Worm (Caenorhabditis elegans): Measurements from ENCODE around the gene met-2.

met-2 gene

DNA sequence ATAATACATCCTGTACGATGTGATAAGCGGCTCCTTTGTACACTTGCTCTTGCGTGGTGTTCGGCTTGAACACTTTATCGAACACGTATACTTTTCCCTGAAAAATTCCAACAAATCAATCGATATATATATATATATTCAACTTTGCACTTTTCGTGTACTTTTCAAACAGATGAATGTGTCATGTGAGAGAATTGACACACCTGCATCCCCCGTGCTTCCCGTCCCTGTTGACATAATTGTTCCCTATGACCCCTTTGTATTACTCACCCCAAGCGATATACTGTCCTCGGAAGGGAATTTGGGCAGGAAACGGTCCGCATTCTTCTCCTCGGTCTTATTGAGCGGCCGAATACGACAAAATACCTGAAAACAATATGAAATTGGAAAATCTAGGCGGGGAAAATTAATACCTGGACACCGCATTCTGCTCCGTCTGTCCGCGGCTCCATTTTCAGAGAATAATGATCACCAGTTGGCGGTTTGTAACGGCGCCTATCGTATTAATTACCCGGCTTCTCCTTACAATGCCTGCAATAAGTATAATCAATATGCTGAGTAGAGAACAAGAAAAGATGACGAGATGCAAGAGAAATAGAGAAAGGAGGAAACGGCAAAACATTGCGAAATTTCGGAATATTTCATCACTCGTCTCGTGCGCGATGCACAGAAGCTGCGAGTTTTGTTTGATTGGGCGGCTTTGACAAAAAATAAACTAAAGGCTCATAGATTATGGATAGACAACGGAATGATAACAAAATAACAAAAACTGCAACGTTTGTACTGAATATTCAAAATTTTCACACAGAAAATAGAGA lies 20.2 kb upstream of the met-2 start, which contains the start of gene unc-116 (continued):
- TF ChIP-seq gmeb-1 (tag; optimal IDR thresholded peaks at IDR 0.05) (no peak), aly-2 (tag; optimal IDR thresholded peaks at IDR 0.05) (no peak), ZK546.5 (tag; optimal IDR thresholded peaks at IDR 0.05) (no peak), ceh-82 (tag; optimal IDR thresholded peaks at IDR 0.05) (no peak)

DNA sequence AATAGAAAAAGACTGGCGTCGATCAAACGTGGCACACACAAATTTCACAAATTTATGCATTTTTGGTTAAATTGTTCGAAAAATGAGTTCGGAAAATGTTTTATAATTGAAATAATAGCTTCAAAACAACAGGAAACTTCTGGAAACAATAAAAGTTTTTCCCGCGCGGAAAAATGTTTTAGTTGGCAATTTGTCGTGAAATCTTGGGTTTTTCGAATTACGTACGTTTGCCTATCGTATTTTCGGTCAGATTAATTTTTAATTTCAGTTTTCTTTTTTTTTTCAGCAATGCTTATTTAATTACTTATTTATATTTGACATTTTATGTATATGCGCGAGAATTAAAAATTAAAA lies 19.7 kb upstream of the met-2 start:
- TF ChIP-seq skn-1 (tag; optimal IDR thresholded peaks at IDR 0.05), result no peak
- TF ChIP-seq egl-27 (tag; optimal IDR thresholded peaks at IDR 0.05), result no peak
- no peak for TF ChIP-seq dmd-4 (tag; optimal IDR thresholded peaks at IDR 0.05)
- TF ChIP-seq mbf-1 (tag; optimal IDR thresholded peaks at IDR 0.05), result no peak
- TF ChIP-seq nhr-10 (tag; optimal IDR thresholded peaks at IDR 0.05), result no peak
- TF ChIP-seq nhr-129 (tag; optimal IDR thresholded peaks at IDR 0.05), result no peak
- TF ChIP-seq sma-9 (GFP tag; optimal IDR thresholded peaks at IDR 0.05), result no peak
- TF ChIP-seq sma-9 (tag; optimal IDR thresholded peaks at IDR 0.05), result no peak
- no peak for TF ChIP-seq C34F6.9 (tag; optimal IDR thresholded peaks at IDR 0.05)

DNA sequence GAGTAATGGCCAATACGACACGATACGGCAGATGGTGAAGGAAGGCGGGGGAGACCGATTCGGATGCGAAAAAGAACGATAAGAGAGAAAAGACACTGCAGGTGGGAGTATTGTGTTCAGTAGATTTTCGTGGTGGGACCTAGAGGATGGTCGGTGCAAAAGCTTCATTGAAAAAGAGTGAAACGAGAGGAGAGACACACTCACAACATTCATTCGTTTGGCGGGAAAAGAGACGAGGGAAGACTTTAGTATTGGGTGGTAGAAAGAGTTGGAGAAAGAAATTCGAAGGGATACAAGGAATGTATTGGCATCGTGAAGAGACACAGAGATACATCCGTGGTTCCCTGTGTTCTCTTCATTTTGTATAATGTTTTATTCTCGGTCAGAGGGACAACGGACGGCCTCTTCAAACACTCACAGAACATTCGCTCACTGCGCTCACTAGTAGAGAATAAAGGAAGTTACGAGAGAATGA lies 18.7 kb upstream of the met-2 start:
- TF ChIP-seq nhr-23 (tag; optimal IDR thresholded peaks at IDR 0.05), result no peak
- TF ChIP-seq nhr-10 (tag; optimal IDR thresholded peaks at IDR 0.05), result no peak
- TF ChIP-seq lin-13 (GFP tag; optimal IDR thresholded peaks at IDR 0.05), result peak; percentile 71
- TF ChIP-seq lsy-2 (tag; optimal IDR thresholded peaks at IDR 0.05), result peak; percentile 70 to 91
- TF ChIP-seq unc-55 (GFP tag; optimal IDR thresholded peaks at IDR 0.05), result peak; percentile 91
- TF ChIP-seq C34F6.9 (tag; optimal IDR thresholded peaks at IDR 0.05), result peak; percentile 94
- peak; percentile 51 for TF ChIP-seq zag-1 (tag; optimal IDR thresholded peaks at IDR 0.05)
- TF ChIP-seq F13H6.1 (tag; optimal IDR thresholded peaks at IDR 0.05), result peak; percentile 85
- no peak for TF ChIP-seq Y55F3AM.14 (GFP tag; optimal IDR thresholded peaks at IDR 0.05)
- TF ChIP-seq blmp-1 (tag; optimal IDR thresholded peaks at IDR 0.05; ENCODE audit: insufficient read depth), result peak; percentile 48
- peak; percentile 56 for TF ChIP-seq nhr-21 (tag; optimal IDR thresholded peaks at IDR 0.05)
- no peak for TF ChIP-seq R02D3.7 (tag; optimal IDR thresholded peaks at IDR 0.05)
- peak; percentile 31 for TF ChIP-seq gmeb-1 (tag; optimal IDR thresholded peaks at IDR 0.05)
- TF ChIP-seq nhr-12 (tag; optimal IDR thresholded peaks at IDR 0.05), result no peak
- TF ChIP-seq sem-4 (tag; optimal IDR thresholded peaks at IDR 0.05), result peak; percentile 91
- peak; percentile 25 for TF ChIP-seq dmd-4 (tag; optimal IDR thresholded peaks at IDR 0.05)
- TF ChIP-seq ZK546.5 (tag; optimal IDR thresholded peaks at IDR 0.05), result no peak
- peak; percentile 75 for TF ChIP-seq sma-9 (GFP tag; optimal IDR thresholded peaks at IDR 0.05)
- TF ChIP-seq sma-9 (tag; optimal IDR thresholded peaks at IDR 0.05), result no peak
- TF ChIP-seq nhr-129 (tag; optimal IDR thresholded peaks at IDR 0.05), result peak; percentile 92
- peak; percentile 28 for TF ChIP-seq lin-11 (tag; optimal IDR thresholded peaks at IDR 0.05)
- TF ChIP-seq unc-62 (GFP tag; optimal IDR thresholded peaks at IDR 0.05), result no peak
- TF ChIP-seq ceh-82 (tag; optimal IDR thresholded peaks at IDR 0.05), result no peak
- no peak for TF ChIP-seq ztf-11 (tag; optimal IDR thresholded peaks at IDR 0.05)
- no peak for TF ChIP-seq unc-39 (tag; optimal IDR thresholded peaks at IDR 0.05)
- peak in 1 of 2 experiments; percentile 57 for TF ChIP-seq mdl-1 (tag; optimal IDR thresholded peaks at IDR 0.05)
- TF ChIP-seq ztf-4 (tag; optimal IDR thresholded peaks at IDR 0.05), result peak; percentile 75
- TF ChIP-seq nhr-25 (tag; optimal IDR thresholded peaks at IDR 0.05), result peak; percentile 67
- peak; percentile 91 for TF ChIP-seq crh-2 (tag; optimal IDR thresholded peaks at IDR 0.05)
- no peak for TF ChIP-seq aly-2 (tag; optimal IDR thresholded peaks at IDR 0.05)
- TF ChIP-seq nhr-6 (tag; optimal IDR thresholded peaks at IDR 0.05), result peak; percentile 85
- TF ChIP-seq fos-1 (tag; optimal IDR thresholded peaks at IDR 0.05), result peak; percentile 62
- no peak for TF ChIP-seq egl-27 (tag; optimal IDR thresholded peaks at IDR 0.05)
- TF ChIP-seq snpc-4 (tag; optimal IDR thresholded peaks at IDR 0.05), result peak; percentile 70
- TF ChIP-seq peb-1 (tag; optimal IDR thresholded peaks at IDR 0.05), result no peak
- no peak for TF ChIP-seq ama-1 (optimal IDR thresholded peaks at IDR 0.05)
- TF ChIP-seq nhr-77 (tag; optimal IDR thresholded peaks at IDR 0.05), result no peak
- no peak for TF ChIP-seq elt-1 (tag; optimal IDR thresholded peaks at IDR 0.05)
- TF ChIP-seq ceh-16 (tag; optimal IDR thresholded peaks at IDR 0.05), result no peak
- peak; percentile 44 for TF ChIP-seq mab-5 (tag; optimal IDR thresholded peaks at IDR 0.05)
- peak; percentile 66 for TF ChIP-seq sma-3 (GFP tag; optimal IDR thresholded peaks at IDR 0.05)
- TF ChIP-seq ztf-1 (GFP tag; conservative IDR thresholded peaks at IDR 0.05), result no peak
- no peak for TF ChIP-seq elt-3 (tag; optimal IDR thresholded peaks at IDR 0.05)
- no peak for TF ChIP-seq nhr-237 (tag; optimal IDR thresholded peaks at IDR 0.05)
- TF ChIP-seq nhr-11 (tag; optimal IDR thresholded peaks at IDR 0.05), result no peak
- peak; percentile 1 for TF ChIP-seq skn-1 (tag; optimal IDR thresholded peaks at IDR 0.05)
- no peak for TF ChIP-seq mbf-1 (tag; optimal IDR thresholded peaks at IDR 0.05)
- TF ChIP-seq lin-39 (tag; optimal IDR thresholded peaks at IDR 0.05), result no peak

All from whole organism, L2 larva.